Fruit fly (Drosophila melanogaster) whole organism, embryonic: Measurements from ENCODE around the gene dlg1.

ENCODE experiments used
- Abd-B ChIP-seq: fragments of 200-800 bp; sonication (Bioruptor generic); optimal IDR thresholded peaks from 2 replicates; lab custom pipeline; 2018; ENCODE audit warnings: missing biosample characterization, mild to moderate bottlenecking, missing genetic modification characterization, moderate library complexity
- Ada2b ChIP-seq: fragments of 200-800 bp; sonication (Bioruptor generic); IDR thresholded peaks from 2 replicates; pipeline ENCODE4 v1.3.6; 2022; ENCODE audit warnings: missing biosample characterization, missing genetic modification characterization
- Atf3 ChIP-seq: fragments of 200-800 bp; sonication (Bioruptor generic); optimal IDR thresholded peaks from 3 replicates; lab custom pipeline; 2016; ENCODE audit warnings: missing biosample characterization, missing genetic modification characterization
- CG10366 ChIP-seq: fragments of 200-800 bp; sonication (Bioruptor generic); IDR thresholded peaks from 2 replicates; pipeline ENCODE4 v1.3.6; 2022; ENCODE audit warnings: missing biosample characterization, missing genetic modification characterization
- CG11093 ChIP-seq: fragments of 200-800 bp; sonication (Bioruptor generic); IDR thresholded peaks from 3 replicates; pipeline ENCODE4 v1.3.6; 2022; ENCODE audit warnings: missing biosample characterization, missing genetic modification characterization
- CG12219 ChIP-seq: fragments of 200-800 bp; sonication (Bioruptor generic); optimal IDR thresholded peaks from 3 replicates; lab custom pipeline; 2018; ENCODE audit warnings: missing biosample characterization, mild to moderate bottlenecking, missing genetic modification characterization
- CG14050 ChIP-seq: fragments of 200-800 bp; sonication (Bioruptor generic); IDR thresholded peaks from 3 replicates; pipeline ENCODE4 v1.3.6; 2022; ENCODE audit warnings: missing biosample characterization, missing genetic modification characterization
- CG14667 ChIP-seq: fragments of 200-800 bp; sonication (Bioruptor generic); IDR thresholded peaks from 2 replicates; pipeline ENCODE4 v1.3.6; 2022; ENCODE audit warnings: missing biosample characterization, missing genetic modification characterization
- CG17829 ChIP-seq: fragments of 200-800 bp; optimal IDR thresholded peaks from 2 replicates; lab custom pipeline; 2019; ENCODE audit warnings: missing biosample characterization, mild to moderate bottlenecking, missing genetic modification characterization, moderate library complexity
- CG2712 ChIP-seq: fragments of 200-800 bp; optimal IDR thresholded peaks from 3 replicates; lab custom pipeline; 2019; ENCODE audit warnings: missing biosample characterization, mild to moderate bottlenecking, missing genetic modification characterization, moderate library complexity
- CG2875 ChIP-seq: fragments of 200-800 bp; sonication (Bioruptor generic); optimal IDR thresholded peaks from 2 replicates; lab custom pipeline; 2017; ENCODE audit warnings: missing biosample characterization, mild to moderate bottlenecking, missing genetic modification characterization, missing genetic modification reagents
- CG33557 ChIP-seq: fragments of 200-800 bp; sonication (Bioruptor generic); optimal IDR thresholded peaks from 2 replicates; lab custom pipeline; 2019; ENCODE audit warnings: missing biosample characterization, mild to moderate bottlenecking, missing genetic modification characterization, moderate library complexity
- CG34376 ChIP-seq: fragments of 200-800 bp; sonication (Bioruptor generic); optimal IDR thresholded peaks from 2 replicates; lab custom pipeline; 2018; ENCODE audit warnings: missing biosample characterization, mild to moderate bottlenecking, missing genetic modification characterization
- CG34422 ChIP-seq: fragments of 200-800 bp; sonication (Bioruptor generic); IDR thresholded peaks from 3 replicates; pipeline ENCODE4 v1.3.6; 2022; ENCODE audit warnings: missing biosample characterization, missing genetic modification characterization
- CG5953 ChIP-seq: fragments of 200-800 bp; sonication (Bioruptor generic); IDR thresholded peaks from 2 replicates; pipeline ENCODE4 v1.3.6; 2022; ENCODE audit warnings: missing biosample characterization, missing genetic modification characterization
- CG6813 ChIP-seq: fragments of 200-800 bp; sonication (Bioruptor generic); optimal IDR thresholded peaks from 2 replicates; lab custom pipeline; 2017; ENCODE audit warnings: missing biosample characterization, missing genetic modification characterization, mild to moderate bottlenecking, moderate library complexity, missing genetic modification reagents
- CG7357 ChIP-seq: fragments of 200-800 bp; sonication (Bioruptor generic); IDR thresholded peaks from 3 replicates; pipeline ENCODE4 v1.3.6; 2022; ENCODE audit warnings: missing biosample characterization, missing genetic modification characterization
- CG7556 ChIP-seq: fragments of 200-800 bp; sonication (Bioruptor generic); optimal IDR thresholded peaks from 2 replicates; lab custom pipeline; 2017; ENCODE audit warnings: missing biosample characterization, mild to moderate bottlenecking, missing genetic modification characterization
- CG9215 ChIP-seq: fragments of 200-800 bp; sonication (Bioruptor generic); IDR thresholded peaks from 2 replicates; pipeline ENCODE4 v1.3.6; 2022; ENCODE audit warnings: missing biosample characterization, missing genetic modification characterization
- CG9727 ChIP-seq: fragments of 200-800 bp; sonication (Bioruptor generic); optimal IDR thresholded peaks from 3 replicates; lab custom pipeline; 2017; ENCODE audit warnings: missing biosample characterization, mild to moderate bottlenecking, missing genetic modification characterization
- CG9932 ChIP-seq: fragments of 200-800 bp; sonication (Bioruptor generic); IDR thresholded peaks from 2 replicates; pipeline ENCODE4 v1.3.6; 2022; ENCODE audit warnings: missing biosample characterization, missing genetic modification characterization
- D19A ChIP-seq: fragments of 200-800 bp; optimal IDR thresholded peaks from 3 replicates; lab custom pipeline; 2019; ENCODE audit warnings: missing biosample characterization, mild to moderate bottlenecking, missing genetic modification characterization, moderate library complexity
- GATAe ChIP-seq: fragments of 200-800 bp; sonication (Bioruptor generic); conservative IDR thresholded peaks from 2 replicates; pipeline ENCODE4 v1.3.6; 2022; ENCODE audit warnings: missing biosample characterization, missing genetic modification characterization
- Hmr ChIP-seq: fragments of 200-800 bp; sonication (Bioruptor generic); optimal IDR thresholded peaks from 3 replicates; lab custom pipeline; 2017; ENCODE audit warnings: mild to moderate bottlenecking, missing biosample characterization, missing genetic modification reagents, missing genetic modification characterization
- MBD-R2 ChIP-seq: fragments of 200-800 bp; sonication (Bioruptor generic); IDR thresholded peaks from 2 replicates; pipeline ENCODE4 v1.3.6; 2022; ENCODE audit warnings: missing biosample characterization, missing genetic modification characterization
- NFAT ChIP-seq: fragments of 200-800 bp; sonication (Bioruptor generic); IDR thresholded peaks from 2 replicates; pipeline ENCODE4 v1.3.6; 2022; ENCODE audit warnings: missing biosample characterization, missing genetic modification characterization
- NK7.1 ChIP-seq: fragments of 200-800 bp; sonication (Bioruptor generic); optimal IDR thresholded peaks from 3 replicates; lab custom pipeline; 2016; ENCODE audit warnings: missing biosample characterization, missing genetic modification characterization
- Rfx ChIP-seq: fragments of 200-800 bp; sonication (Bioruptor generic); IDR thresholded peaks from 2 replicates; pipeline ENCODE4 v1.3.6; 2022; ENCODE audit warnings: missing biosample characterization, missing genetic modification characterization
- Six4 ChIP-seq: fragments of 200-800 bp; sonication (Bioruptor generic); optimal IDR thresholded peaks from 2 replicates; lab custom pipeline; 2016; ENCODE audit warnings: missing biosample characterization, missing genetic modification characterization
- Spps ChIP-seq: fragments of 200-800 bp; sonication (Bioruptor generic); optimal IDR thresholded peaks from 2 replicates; lab custom pipeline; 2018; ENCODE audit warnings: missing biosample characterization, mild to moderate bottlenecking, missing genetic modification characterization
- Taf1 ChIP-seq: fragments of 200-800 bp; sonication (Bioruptor generic); IDR thresholded peaks from 2 replicates; pipeline ENCODE4 v1.3.6; 2022; ENCODE audit warnings: missing biosample characterization, missing genetic modification characterization
- Tbp ChIP-seq: fragments of >200 bp; optimal IDR thresholded peaks from 2 replicates; lab custom pipeline; 2018; ENCODE audit warnings: missing biosample characterization, missing genetic modification characterization
- Usf ChIP-seq: fragments of 200-800 bp; sonication (Bioruptor generic); optimal IDR thresholded peaks from 2 replicates; lab custom pipeline; 2017; ENCODE audit warnings: missing genotype, missing biosample characterization, missing genetic modification characterization
- chinmo ChIP-seq: fragments of 200-800 bp; sonication (Bioruptor generic); IDR thresholded peaks from 4 replicates; pipeline ENCODE4 v1.3.6; 2022; ENCODE audit warnings: missing biosample characterization, missing genetic modification characterization; ENCODE audit not compliant: partially characterized antibody
- croc ChIP-seq: fragments of 200-800 bp; sonication (Bioruptor generic); conservative IDR thresholded peaks from 3 replicates; pipeline ENCODE4 v1.3.6; 2022; ENCODE audit warnings: missing biosample characterization, missing genetic modification characterization
- crol ChIP-seq: fragments of 200-800 bp; sonication (Bioruptor generic); IDR thresholded peaks from 2 replicates; pipeline ENCODE4 v1.3.6; 2022; ENCODE audit warnings: missing biosample characterization, missing genetic modification characterization
- hkb ChIP-seq, 2 experiments: fragments of 200-800 bp in 1 of 2; fragments of >200 bp in 1 of 2; sonication (Bioruptor generic) in 1 of 2; IDR thresholded peaks in 1 of 2; optimal IDR thresholded peaks in 1 of 2; 2 replicates each; pipeline versions ENCODE4 v1.3.6 to Lab custom; 2017 to 2022; ENCODE audit warnings: missing biosample characterization in 1 of 2, missing genetic modification characterization in 1 of 2
- jigr1 ChIP-seq: fragments of 200-800 bp; sonication (Bioruptor generic); IDR thresholded peaks from 3 replicates; pipeline ENCODE4 v1.3.6; 2022; ENCODE audit warnings: missing biosample characterization, missing genetic modification characterization
- jumu ChIP-seq: fragments of 200-800 bp; sonication (Bioruptor generic); optimal IDR thresholded peaks from 3 replicates; lab custom pipeline; 2016; ENCODE audit warnings: missing biosample characterization, missing genetic modification characterization
- lilli ChIP-seq: fragments of 200-800 bp; sonication (Bioruptor generic); optimal IDR thresholded peaks from 3 replicates; lab custom pipeline; 2016; ENCODE audit warnings: missing biosample characterization, missing genetic modification characterization
- maf-S ChIP-seq: fragments of 200-800 bp; sonication (Bioruptor generic); optimal IDR thresholded peaks from 2 replicates; lab custom pipeline; 2016; ENCODE audit warnings: missing biosample characterization, missing genetic modification characterization
- nerfin-2 ChIP-seq: fragments of 200-800 bp; sonication (Bioruptor generic); IDR thresholded peaks from 2 replicates; pipeline ENCODE4 v1.3.6; 2022; ENCODE audit warnings: missing biosample characterization, missing genetic modification characterization; ENCODE audit not compliant: partially characterized antibody
- p53 ChIP-seq: fragments of 200-800 bp; sonication (Bioruptor generic); optimal IDR thresholded peaks from 2 replicates; lab custom pipeline; 2016; ENCODE audit warnings: missing biosample characterization, missing genetic modification characterization
- pan ChIP-seq, 4 experiments: fragments of >200 bp in 3 of 4; fragments of 200-800 bp in 1 of 4; sonication (Bioruptor generic) in 1 of 4; optimal IDR thresholded peaks in 3 of 4; IDR thresholded peaks in 1 of 4; 2 replicates each; pipeline versions ENCODE4 v1.3.6 to Lab custom; 2017 to 2022; ENCODE audit warnings: missing biosample characterization in 2 of 4, missing genetic modification characterization in 2 of 4, mixed read lengths in 1 of 4
- schlank ChIP-seq: fragments of 200-800 bp; sonication (Bioruptor generic); optimal IDR thresholded peaks from 2 replicates; lab custom pipeline; 2018; ENCODE audit warnings: missing biosample characterization, mild to moderate bottlenecking, missing genetic modification characterization
- sens-2 ChIP-seq: fragments of 200-800 bp; sonication (Bioruptor generic); IDR thresholded peaks from 2 replicates; pipeline ENCODE4 v1.3.6; 2022; ENCODE audit warnings: missing biosample characterization, missing genetic modification characterization
- ssp ChIP-seq: fragments of 200-800 bp; sonication (Bioruptor generic); IDR thresholded peaks from 2 replicates; pipeline ENCODE4 v1.3.6; 2022; ENCODE audit warnings: missing biosample characterization, missing genetic modification characterization
- ttk ChIP-seq: fragments of 200-800 bp; sonication (Bioruptor generic); IDR thresholded peaks from 2 replicates; pipeline ENCODE4 v2.1.2; 2022; ENCODE audit warnings: missing biosample characterization, missing genetic modification characterization
- vvl ChIP-seq: fragments of 200-800 bp; sonication (Bioruptor generic); IDR thresholded peaks from 2 replicates; pipeline ENCODE4 v1.3.6; 2022; ENCODE audit warnings: missing biosample characterization, missing genetic modification characterization
- zfh1 ChIP-seq: fragments of 200-800 bp; sonication (Bioruptor generic); IDR thresholded peaks from 3 replicates; pipeline ENCODE4 v1.3.6; 2022; ENCODE audit warnings: missing biosample characterization, missing genetic modification characterization

Gene dlg1

dm6 chrX:11370792-11371191, 1.3 kb downstream of the dlg1 start (continued):
- peak; percentile 25; the same call in 1 of the 2 replicates for TF ChIP-seq vvl (GFP tag; lab: Robert Waterston, UW)
- no peak for TF ChIP-seq CG11093 (GFP tag; lab: Robert Waterston, UW)
- peak; percentile 9; the same call in 1 of the 2 replicates for TF ChIP-seq ssp
- TF ChIP-seq jigr1 (GFP tag; lab: Robert Waterston, UW): 0 out of 3 replicates have a peak, but pooled peaks have one; percentile 15
- no peak for TF ChIP-seq CG12219 (GFP tag; lab: Kevin White, UChicago)
- 0 out of 2 replicates have a peak, but pooled peaks have one; percentile 14 for TF ChIP-seq CG9215 (GFP tag; lab: Robert Waterston, UW)
- peak; percentile 44; the same call in 1 of the 2 replicates for TF ChIP-seq Ada2b (GFP tag; lab: Robert Waterston, UW)
- no peak for TF ChIP-seq D19A (tag; lab: Kevin White, UChicago)
- TF ChIP-seq zfh1 (GFP tag; lab: Robert Waterston, UW): 0 out of 3 replicates have a peak, but pooled peaks have one; percentile 48
- TF ChIP-seq pan (optimal IDR thresholded peaks at IDR 0.05; lab: Kevin White, UChicago): no peak
- TF ChIP-seq pan (GFP tag; optimal IDR thresholded peaks at IDR 0.05 in 1 of 2, IDR thresholded peaks at IDR 0.05 in 1 of 2): peak in 1 of 2 experiments; percentile 61
- TF ChIP-seq crol: no peak
- TF ChIP-seq Spps (tag; lab: Kevin White, UChicago): no peak
- TF ChIP-seq ttk (GFP tag; lab: Robert Waterston, UW): peak; percentile 42; the same call in 1 of the 2 replicates
- TF ChIP-seq sens-2 (GFP tag; lab: Robert Waterston, UW): no peak
- TF ChIP-seq CG33557 (GFP tag; lab: Kevin White, UChicago): no peak
- TF ChIP-seq CG14667 (GFP tag; lab: Robert Waterston, UW): 0 out of 2 replicates have a peak, but pooled peaks have one; percentile 29
- TF ChIP-seq CG7556 (GFP tag; lab: Kevin White, UChicago): no peak
- TF ChIP-seq CG10366 (GFP tag; lab: Robert Waterston, UW): peak; percentile 52
- TF ChIP-seq CG2875 (GFP tag; lab: Kevin White, UChicago): no peak
- TF ChIP-seq NFAT (GFP tag; lab: Robert Waterston, UW): 0 out of 2 replicates have a peak, but pooled peaks have one; percentile 30
- TF ChIP-seq CG5953 (GFP tag; lab: Robert Waterston, UW): 0 out of 2 replicates have a peak, but pooled peaks have one; percentile 11
- peak; percentile 54; the same call in 1 of the 2 replicates for TF ChIP-seq Taf1 (GFP tag; lab: Robert Waterston, UW)
- peak; percentile 40; the same call in 1 of the 3 replicates for TF ChIP-seq CG34422 (GFP tag; lab: Robert Waterston, UW)
- TF ChIP-seq Hmr (GFP tag; lab: Kevin White, UChicago): peak; percentile 0
- peak; percentile 22; the same call in 1 of the 3 replicates for TF ChIP-seq croc
- TF ChIP-seq jumu: no peak
- TF ChIP-seq Six4: no peak
- TF ChIP-seq CG34376 (GFP tag; lab: Kevin White, UChicago): no peak
- no peak for TF ChIP-seq nerfin-2 (GFP tag; lab: Robert Waterston, UW)
- no peak for TF ChIP-seq p53 (GFP tag; lab: Kevin White, UChicago)
- peak; percentile 30 for TF ChIP-seq CG2712
- TF ChIP-seq CG17829 (tag; lab: Kevin White, UChicago): no peak
- no peak for TF ChIP-seq hkb (optimal IDR thresholded peaks at IDR 0.05; lab: Kevin White, UChicago)
- 0 out of 2 replicates have a peak, but pooled peaks have one; percentile 31 for TF ChIP-seq hkb (GFP tag; IDR thresholded peaks at IDR 0.05; lab: Robert Waterston, UW)
- TF ChIP-seq CG14050 (GFP tag; lab: Robert Waterston, UW): peak; percentile 39; the same call in 1 of the 3 replicates
- no peak for TF ChIP-seq Atf3 (GFP tag; lab: Kevin White, UChicago)
- TF ChIP-seq MBD-R2 (GFP tag; lab: Robert Waterston, UW): 0 out of 2 replicates have a peak, but pooled peaks have one; percentile 19
- peak; percentile 30 for TF ChIP-seq lilli (GFP tag; lab: Kevin White, UChicago)
- no peak for TF ChIP-seq Usf
- peak; percentile 56; the same call in 2 of the 3 replicates for TF ChIP-seq CG7357 (GFP tag; lab: Robert Waterston, UW)
- TF ChIP-seq NK7.1 (GFP tag; lab: Kevin White, UChicago): no peak
- TF ChIP-seq schlank: no peak
- no peak for TF ChIP-seq GATAe (GFP tag; lab: Robert Waterston, UW)
- peak; percentile 64 for TF ChIP-seq CG9932 (GFP tag; lab: Robert Waterston, UW)
- no peak for TF ChIP-seq Tbp (GFP tag; lab: Kevin White, UChicago)
- TF ChIP-seq Abd-B (GFP tag; lab: Kevin White, UChicago): peak; percentile 25
- TF ChIP-seq maf-S (GFP tag; lab: Kevin White, UChicago): no peak
- TF ChIP-seq chinmo (GFP tag; lab: Robert Waterston, UW): no peak
- TF ChIP-seq CG6813 (GFP tag; lab: Kevin White, UChicago): no peak
- TF ChIP-seq Rfx (GFP tag; lab: Robert Waterston, UW): peak; percentile 56
- TF ChIP-seq CG9727: peak; percentile 38
